Worm (Caenorhabditis elegans): ENCODE data around the gene Y39A1C.1.

Y39A1C.1 gene

DNA sequence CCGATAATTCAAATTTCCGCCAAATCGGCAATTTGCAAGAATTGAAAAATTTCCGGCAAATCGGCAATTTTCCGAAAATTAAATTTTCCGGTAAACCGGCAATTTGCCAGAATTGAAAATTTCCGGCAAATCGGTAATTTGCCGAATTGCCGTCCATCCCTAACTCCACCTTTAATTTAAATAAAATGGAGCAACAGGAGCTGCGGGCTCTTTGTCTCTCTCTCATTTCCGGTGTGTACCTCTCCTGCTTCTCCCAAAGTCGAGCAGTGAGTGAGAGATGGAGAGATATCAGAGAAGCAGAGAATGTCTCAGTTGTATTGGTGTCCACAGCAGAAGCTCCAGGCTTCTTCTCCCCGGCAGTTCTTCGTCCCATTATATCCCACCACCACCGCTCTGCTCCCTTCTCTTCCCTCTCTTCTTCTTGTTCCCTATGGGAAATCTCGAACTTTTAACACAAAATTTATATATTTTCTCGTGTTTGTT is at the start of gene Y39A1C.1:
Y39A1C.1 (plus strand) TSS at position 51 of the 483 bp plus-strand sequence.
- TF ChIP-seq ceh-22 (tag; optimal IDR thresholded peaks at IDR 0.05) (no peak), ceh-18 (tag; optimal IDR thresholded peaks at IDR 0.05) (peak; percentile 38), pros-1 (tag; optimal IDR thresholded peaks at IDR 0.05) (no peak), nhr-11 (tag; optimal IDR thresholded peaks at IDR 0.05) (no peak), pag-3 (tag; optimal IDR thresholded peaks at IDR 0.05; ENCODE audit: borderline replicate concordance) (no peak), zip-5 (tag; optimal IDR thresholded peaks at IDR 0.05) (no peak), K02D7.2 (tag; optimal IDR thresholded peaks at IDR 0.05) (no peak), sox-2 (GFP tag; IDR thresholded peaks at IDR 0.05) (no peak), hlh-13 (GFP tag; optimal IDR thresholded peaks at IDR 0.05) (no peak), Y22D7AL.16 (tag; optimal IDR thresholded peaks at IDR 0.05) (no peak), hlh-6 (tag; optimal IDR thresholded peaks at IDR 0.05) (no peak), rnt-1 (tag; optimal IDR thresholded peaks at IDR 0.05) (no peak), pha-4 (tag; optimal IDR thresholded peaks at IDR 0.05) (no peak), unc-86 (tag; optimal IDR thresholded peaks at IDR 0.05) (no peak), tbx-7 (tag; optimal IDR thresholded peaks at IDR 0.05) (no peak), ets-4 (tag; optimal IDR thresholded peaks at IDR 0.05) (no peak), hlh-8 (tag; optimal IDR thresholded peaks at IDR 0.05) (no peak), fkh-6 (tag; optimal IDR thresholded peaks at IDR 0.05) (no peak), pha-2 (tag; optimal IDR thresholded peaks at IDR 0.05) (no peak), syd-9 (tag; optimal IDR thresholded peaks at IDR 0.05) (no peak), C38D4.7 (GFP tag; optimal IDR thresholded peaks at IDR 0.05) (no peak), ceh-34 (tag; optimal IDR thresholded peaks at IDR 0.05) (peak; percentile 28), ahr-1 (tag; optimal IDR thresholded peaks at IDR 0.05) (no peak), dve-1 (tag; optimal IDR thresholded peaks at IDR 0.05) (no peak), ceh-24 (tag; optimal IDR thresholded peaks at IDR 0.05) (no peak), pqm-1 (tag; optimal IDR thresholded peaks at IDR 0.05) (no peak), ceh-14 (tag; optimal IDR thresholded peaks at IDR 0.05) (peak; percentile 5), elt-4 (tag; optimal IDR thresholded peaks at IDR 0.05) (no peak), ceh-48 (tag; optimal IDR thresholded peaks at IDR 0.05) (no peak), ztf-16 (tag; optimal IDR thresholded peaks at IDR 0.05) (no peak), ref-2 (tag; optimal IDR thresholded peaks at IDR 0.05) (peak; percentile 11), mec-3 (tag; optimal IDR thresholded peaks at IDR 0.05; ENCODE audit: borderline replicate concordance) (peak; percentile 12), hlh-15 (tag; optimal IDR thresholded peaks at IDR 0.05) (no peak), ceh-45 (GFP tag; IDR thresholded peaks at IDR 0.05) (no peak), sox-4 (tag; optimal IDR thresholded peaks at IDR 0.05) (no peak), nfya-1 (tag; optimal IDR thresholded peaks at IDR 0.05) (peak; percentile 37), gmeb-2 (tag; optimal IDR thresholded peaks at IDR 0.05) (no peak), fkh-10 (GFP tag; optimal IDR thresholded peaks at IDR 0.05) (no peak), npax-4 (tag; optimal IDR thresholded peaks at IDR 0.05) (no peak), C08G9.2 (tag; optimal IDR thresholded peaks at IDR 0.05) (peak; percentile 2), unc-55 (GFP tag; optimal IDR thresholded peaks at IDR 0.05) (peak; percentile 6), ceh-2 (tag; optimal IDR thresholded peaks at IDR 0.05) (no peak), odd-2 (tag; optimal IDR thresholded peaks at IDR 0.05) (no peak), ceh-31 (tag; optimal IDR thresholded peaks at IDR 0.05) (peak; percentile 61), T23F11.4 (GFP tag; optimal IDR thresholded peaks at IDR 0.05) (no peak), unc-42 (tag; optimal IDR thresholded peaks at IDR 0.05) (peak; percentile 43), ceh-19 (GFP tag; optimal IDR thresholded peaks at IDR 0.05) (peak; percentile 37), che-1 (tag; optimal IDR thresholded peaks at IDR 0.05) (no peak), lin-11 (tag; optimal IDR thresholded peaks at IDR 0.05) (no peak), fax-1 (tag; optimal IDR thresholded peaks at IDR 0.05) (no peak), madf-2 (tag; optimal IDR thresholded peaks at IDR 0.05) (no peak), nhr-232 (tag; optimal IDR thresholded peaks at IDR 0.05) (no peak), lim-6 (tag; optimal IDR thresholded peaks at IDR 0.05) (no peak), unc-3 (GFP tag; conservative IDR thresholded peaks at IDR 0.05) (no peak), unc-3 (tag; optimal IDR thresholded peaks at IDR 0.05) (no peak)

All from whole organism, late embryonic.